Worm (Caenorhabditis elegans): ENCODE results near the gene F40F11.3.

DNA sequence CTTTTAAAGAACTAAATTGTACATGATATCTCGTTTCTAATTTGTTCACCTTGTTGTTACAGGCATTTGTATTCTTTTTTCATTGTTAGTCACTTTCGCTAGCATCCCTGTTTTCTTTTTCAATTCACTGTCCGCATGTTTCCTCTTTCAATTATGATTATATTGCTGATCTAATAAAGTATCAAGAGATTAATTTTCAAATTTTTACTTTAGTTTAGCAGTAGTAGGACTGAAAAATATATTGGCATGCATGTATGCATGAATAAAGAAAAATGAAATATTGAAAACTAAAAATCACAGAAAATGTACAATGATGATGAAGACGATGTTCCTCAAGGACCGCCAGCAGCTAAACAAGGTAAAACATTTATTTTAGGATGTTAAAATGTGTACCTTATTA, 44.2 kb upstream of the F40F11.3 start, which contains the start of gene rbm-17:
- TF ChIP-seq F13C5.2 (tag; optimal IDR thresholded peaks at IDR 0.05): no peak
- no peak for TF ChIP-seq ama-1 (optimal IDR thresholded peaks at IDR 0.05)
- TF ChIP-seq ets-7 (tag; optimal IDR thresholded peaks at IDR 0.05): no peak
- TF ChIP-seq flt-1 (GFP tag; IDR thresholded peaks at IDR 0.05): no peak
